Worm (Caenorhabditis elegans) whole organism, L1 larva: ENCODE data around the gene Y32B12B.1.

ENCODE experiments used
- C04F5.9 ChIP-seq: sonication (generic microtip); optimal IDR thresholded peaks from 2 replicates; lab custom pipeline; 2016; ENCODE audit warnings: missing genetic modification characterization, missing compliant biosample characterization
- Y116A8C.19 ChIP-seq: sonication (generic microtip); optimal IDR thresholded peaks from 2 replicates; lab custom pipeline; 2016; ENCODE audit warnings: missing compliant biosample characterization, missing genetic modification characterization, borderline replicate concordance
- ces-1 ChIP-seq: fragments of 150-350 bp; optimal IDR thresholded peaks from 2 replicates; lab custom pipeline; 2014; ENCODE audit warnings: missing biosample characterization, missing genetic modification reagents, missing genetic modification characterization
- dpl-1 ChIP-seq, 3 experiments: fragments of 150-350 bp in 2 of 3; sonication (generic microtip) in 1 of 3; optimal IDR thresholded peaks; 2 replicates each; lab custom pipeline; 2014 to 2017; ENCODE audit warnings: missing biosample characterization in 3 of 3, missing genetic modification characterization in 3 of 3, missing genetic modification reagents in 3 of 3
- efl-1 ChIP-seq, 4 experiments: fragments of 150-350 bp; optimal IDR thresholded peaks in 3 of 4; peaks in 1 of 4; 1 replicate in 1 of 4; 2 replicates in 3 of 4; lab custom pipeline; 2014; ENCODE audit warnings: missing biosample characterization in 2 of 4, missing genetic modification characterization in 2 of 4, missing genetic modification reagents in 2 of 4
- efl-3 ChIP-seq: fragments of 200-800 bp; sonication (Bioruptor generic); optimal IDR thresholded peaks from 2 replicates; lab custom pipeline; 2018; ENCODE audit warnings: mild to moderate bottlenecking, missing genetic modification characterization, missing compliant biosample characterization
- elt-3 ChIP-seq, 6 experiments: fragments of 150-350 bp in 1 of 6; sonication (generic microtip); optimal IDR thresholded peaks; 2 replicates each; lab custom pipeline; 2017 to 2018; ENCODE audit warnings: missing biosample characterization in 6 of 6, missing genetic modification characterization in 6 of 6, inconsistent platforms in 1 of 6
- ets-5 ChIP-seq: fragments of 200-800 bp; sonication (Bioruptor generic); IDR thresholded peaks from 2 replicates; pipeline ENCODE4 v1.3.6; 2022; ENCODE audit warnings: missing genetic modification characterization, missing compliant biosample characterization
- fkh-8 ChIP-seq: sonication (generic microtip); optimal IDR thresholded peaks from 2 replicates; lab custom pipeline; 2016; ENCODE audit warnings: mild to moderate bottlenecking, missing genetic modification characterization, missing compliant biosample characterization
- hlh-17 ChIP-seq: fragments of 200-800 bp; sonication (Bioruptor generic); optimal IDR thresholded peaks from 2 replicates; lab custom pipeline; 2018; ENCODE audit warnings: missing genetic modification characterization, mild to moderate bottlenecking, missing compliant biosample characterization, moderate library complexity, borderline replicate concordance
- hpl-2 ChIP-seq: fragments of 150-350 bp; optimal IDR thresholded peaks from 2 replicates; lab custom pipeline; 2014; ENCODE audit warnings: missing biosample characterization, missing genetic modification reagents, missing genetic modification characterization
- irx-1 ChIP-seq: sonication (generic microtip); optimal IDR thresholded peaks from 2 replicates; lab custom pipeline; 2016; ENCODE audit warnings: missing genetic modification characterization, missing compliant biosample characterization
- lin-15B ChIP-seq: fragments of 150-350 bp; sonication (generic microtip); optimal IDR thresholded peaks from 3 replicates; lab custom pipeline; 2014; ENCODE audit warnings: missing biosample characterization, missing genetic modification characterization
- lin-39 ChIP-seq: fragments of 150-350 bp; optimal IDR thresholded peaks from 2 replicates; lab custom pipeline; 2014; ENCODE audit warnings: missing biosample characterization, missing genetic modification reagents, missing genetic modification characterization
- lsy-2 ChIP-seq, 2 experiments: fragments of 150-350 bp; optimal IDR thresholded peaks; 2 replicates each; lab custom pipeline; 2014; ENCODE audit warnings: missing biosample characterization in 2 of 2, missing genetic modification characterization in 2 of 2
- mab-9 ChIP-seq: fragments of 200-800 bp; sonication (Bioruptor generic); IDR thresholded peaks from 2 replicates; pipeline ENCODE4 v1.3.6; 2022; ENCODE audit warnings: missing genetic modification reagents, missing genetic modification characterization, missing compliant biosample characterization
- nhr-47 ChIP-seq: sonication (generic microtip); optimal IDR thresholded peaks from 2 replicates; lab custom pipeline; 2016; ENCODE audit warnings: mild to moderate bottlenecking, missing genetic modification characterization, moderate library complexity, missing compliant biosample characterization
- nhr-84 ChIP-seq: sonication (generic microtip); optimal IDR thresholded peaks from 2 replicates; lab custom pipeline; 2017; ENCODE audit warnings: missing biosample characterization, missing genetic modification characterization
- pqm-1 ChIP-seq: sonication (generic microtip); optimal IDR thresholded peaks from 3 replicates; lab custom pipeline; 2017; ENCODE audit warnings: missing biosample characterization, missing genetic modification characterization
- snu-23 ChIP-seq: sonication (generic microtip); optimal IDR thresholded peaks from 2 replicates; lab custom pipeline; 2016; ENCODE audit warnings: missing genetic modification characterization, missing compliant biosample characterization
- tbx-2 ChIP-seq: sonication (generic microtip); optimal IDR thresholded peaks from 2 replicates; lab custom pipeline; 2016; ENCODE audit warnings: missing genetic modification characterization, missing compliant biosample characterization
- unc-130 ChIP-seq: fragments of 150-350 bp; optimal IDR thresholded peaks from 2 replicates; lab custom pipeline; 2017; ENCODE audit warnings: missing biosample characterization, missing genetic modification characterization, inconsistent platforms
- zip-4 ChIP-seq: fragments of 200-800 bp; sonication (Bioruptor generic); optimal IDR thresholded peaks from 2 replicates; lab custom pipeline; 2018; ENCODE audit warnings: mild to moderate bottlenecking, missing genetic modification characterization, moderate library complexity, missing compliant biosample characterization

Gene Y32B12B.1

DNA sequence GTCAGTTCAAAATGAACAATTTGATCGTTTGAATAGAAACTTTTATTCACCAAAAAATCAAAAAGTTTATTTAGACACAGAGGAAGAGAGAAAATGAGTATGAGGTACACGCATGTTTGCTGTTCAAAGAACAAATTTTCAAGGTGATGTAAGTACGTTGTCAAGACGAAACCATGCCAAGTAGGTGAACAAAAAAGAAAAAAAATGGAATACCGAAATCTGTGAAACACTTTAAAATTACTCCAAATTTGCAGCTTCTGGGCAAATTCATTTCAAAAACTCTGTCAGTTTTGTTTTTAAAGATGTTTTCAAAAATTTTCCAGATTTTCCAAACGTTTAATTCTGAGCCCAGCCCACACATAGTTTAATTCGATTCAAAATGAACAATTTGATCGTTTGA lies 43.6 kb downstream of the Y32B12B.1 start, which contains the start of gene nhr-271:
nhr-271 (minus strand) TSS at position 101 of the 400 bp plus-strand sequence.
- no peak for TF ChIP-seq elt-3 (tag; optimal IDR thresholded peaks at IDR 0.05; lab: Kevin White, UChicago)
- TF ChIP-seq mab-9 = no peak
- no peak for TF ChIP-seq nhr-47 (tag; lab: Kevin White, UChicago)
- TF ChIP-seq ets-5 (GFP tag; lab: Robert Waterston, UW) = no peak
- TF ChIP-seq, all 84 proteins: peak for 0

DNA sequence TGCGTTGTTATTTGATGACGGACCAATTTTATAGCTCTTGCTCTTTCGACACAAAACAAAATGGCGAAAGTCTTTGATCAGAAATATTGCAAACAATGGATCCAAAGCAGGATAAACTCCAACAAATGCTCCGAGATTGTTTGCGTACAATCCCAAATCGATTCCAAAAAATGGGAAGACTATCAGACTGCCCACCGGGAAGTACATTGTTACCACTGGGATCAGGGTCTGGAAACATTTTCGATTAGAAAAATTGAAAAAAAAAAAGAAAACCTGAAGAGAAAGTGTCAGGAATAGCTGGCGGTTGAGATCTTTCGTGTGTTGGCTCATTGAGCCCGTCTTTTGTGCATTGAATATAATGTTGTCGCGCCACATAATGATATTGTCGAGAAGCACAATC lies 44.3 kb downstream of the Y32B12B.1 start:
- TF ChIP-seq hpl-2 (GFP tag; lab: Kevin White, UChicago) = no peak
- no peak for TF ChIP-seq efl-1 (optimal IDR thresholded peaks at IDR 0.05; lab: Kevin White, UChicago)
- TF ChIP-seq efl-1 (GFP tag; optimal IDR thresholded peaks at IDR 0.05 in 1 of 2; lab: Kevin White, UChicago) = peak in 1 of 2 experiments; percentile 93
- TF ChIP-seq lin-15B = no peak
- no peak for TF ChIP-seq pqm-1

DNA sequence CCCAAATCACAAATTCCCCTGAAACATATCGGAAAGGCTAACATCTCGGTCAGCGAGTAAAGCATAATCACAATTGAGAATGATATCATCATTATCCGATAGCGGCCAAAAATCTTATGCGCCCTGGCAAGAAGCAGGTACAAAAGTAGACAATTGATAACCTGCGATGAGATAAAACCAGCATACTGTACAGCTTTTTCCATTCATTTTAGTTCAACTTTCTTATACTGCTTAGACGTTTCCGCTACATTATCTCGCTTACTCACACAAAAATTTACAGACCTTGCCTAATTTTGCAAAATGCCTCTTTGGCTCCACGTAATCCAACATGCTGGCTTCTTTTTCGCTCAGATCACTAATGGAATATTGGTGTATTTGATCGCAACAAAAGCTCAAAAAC lies 46.2 kb downstream of the Y32B12B.1 start, which contains the start of gene str-150:
str-150 (plus strand) TSS at position 301 of the 400 bp plus-strand sequence.
- TF ChIP-seq lin-39 (tag; lab: Kevin White, UChicago) = no peak
- no peak for TF ChIP-seq tbx-2 (tag; lab: Kevin White, UChicago)
- no peak for TF ChIP-seq snu-23 (GFP tag; lab: Kevin White, UChicago)
- no peak for TF ChIP-seq lsy-2 (tag; optimal IDR thresholded peaks at IDR 0.05; lab: Kevin White, UChicago)
- no peak for TF ChIP-seq C04F5.9
- no peak for TF ChIP-seq dpl-1 (GFP tag; optimal IDR thresholded peaks at IDR 0.05; lab: Kevin White, UChicago)
- TF ChIP-seq nhr-84 (tag; lab: Kevin White, UChicago) = no peak
- no peak for TF ChIP-seq irx-1 (tag; lab: Kevin White, UChicago)
- no peak for TF ChIP-seq zip-4 (GFP tag; lab: Kevin White, UChicago)
- TF ChIP-seq Y116A8C.19 (tag; lab: Kevin White, UChicago) = no peak
- no peak for TF ChIP-seq ces-1 (GFP tag; lab: Kevin White, UChicago)
- TF ChIP-seq hlh-17 (GFP tag; lab: Kevin White, UChicago) = no peak
- no peak for TF ChIP-seq fkh-8
- TF ChIP-seq efl-3 (GFP tag; lab: Kevin White, UChicago) = no peak
- no peak for TF ChIP-seq unc-130 (tag; lab: Kevin White, UChicago)
